Fruit fly (Drosophila melanogaster) whole organism, prepupa: ENCODE data around the gene pigeon.

Experiments used
- Blimp-1 ChIP-seq: fragments of 200-800 bp; sonication (Bioruptor generic); optimal IDR thresholded peaks from 3 replicates; lab custom pipeline; 2017; ENCODE audit warnings: missing biosample characterization, missing genetic modification characterization, mild to moderate bottlenecking, moderate library complexity, missing genetic modification reagents
- CG11294 ChIP-seq: fragments of 200-800 bp; sonication (Bioruptor generic); IDR thresholded peaks from 2 replicates; pipeline ENCODE4 v1.3.6; 2022; ENCODE audit warnings: missing biosample characterization, missing genetic modification characterization
- CG11762 ChIP-seq: fragments of 200-800 bp; sonication (Bioruptor generic); optimal IDR thresholded peaks from 3 replicates; lab custom pipeline; 2016; ENCODE audit warnings: missing biosample characterization, missing genetic modification characterization; ENCODE audit not compliant: insufficient read depth
- CG11902 ChIP-seq: fragments of 200-800 bp; sonication (Bioruptor generic); optimal IDR thresholded peaks from 3 replicates; lab custom pipeline; 2016; ENCODE audit warnings: missing biosample characterization, missing genetic modification characterization
- CG15336 ChIP-seq: fragments of 200-800 bp; sonication (Bioruptor generic); IDR thresholded peaks from 2 replicates; pipeline ENCODE4 v1.3.6; 2022; ENCODE audit warnings: missing biosample characterization, missing genetic modification characterization
- CG1621 ChIP-seq: fragments of 200-800 bp; sonication (Bioruptor generic); optimal IDR thresholded peaks from 3 replicates; lab custom pipeline; 2018; ENCODE audit warnings: missing biosample characterization, mild to moderate bottlenecking, missing genetic modification characterization
- CG16779 ChIP-seq: fragments of 200-800 bp; sonication (Bioruptor generic); optimal IDR thresholded peaks from 3 replicates; lab custom pipeline; 2017; ENCODE audit warnings: missing biosample characterization, mild to moderate bottlenecking, missing genetic modification characterization
- CG31627 ChIP-seq: fragments of 200-800 bp; sonication (Bioruptor generic); optimal IDR thresholded peaks from 3 replicates; lab custom pipeline; 2016; ENCODE audit warnings: missing biosample characterization, missing genetic modification characterization
- CG32006 ChIP-seq: fragments of 200-800 bp; sonication (Bioruptor generic); optimal IDR thresholded peaks from 3 replicates; lab custom pipeline; 2017; ENCODE audit warnings: missing biosample characterization, mild to moderate bottlenecking, missing genetic modification characterization
- CG34406 ChIP-seq: fragments of 200-800 bp; sonication (Bioruptor generic); optimal IDR thresholded peaks from 3 replicates; lab custom pipeline; 2016; ENCODE audit warnings: missing biosample characterization, missing genetic modification characterization
- CG3919 ChIP-seq: fragments of 200-800 bp; sonication (Bioruptor generic); optimal IDR thresholded peaks from 3 replicates; lab custom pipeline; 2016; ENCODE audit warnings: missing biosample characterization, missing genetic modification characterization
- CG4318 ChIP-seq: fragments of 200-800 bp; sonication (Bioruptor generic); optimal IDR thresholded peaks from 3 replicates; lab custom pipeline; 2017; ENCODE audit warnings: missing biosample characterization, mild to moderate bottlenecking, missing genetic modification characterization
- CG6163 ChIP-seq: fragments of 200-800 bp; sonication (Bioruptor generic); IDR thresholded peaks from 3 replicates; pipeline ENCODE4 v1.3.6; 2022; ENCODE audit warnings: missing biosample characterization, missing genetic modification characterization
- CG6276 ChIP-seq: fragments of 200-800 bp; sonication (Bioruptor generic); optimal IDR thresholded peaks from 2 replicates; lab custom pipeline; 2017; ENCODE audit warnings: missing biosample characterization, mild to moderate bottlenecking, missing genetic modification characterization
- CG6792 ChIP-seq: fragments of 200-800 bp; sonication (Bioruptor generic); optimal IDR thresholded peaks from 3 replicates; lab custom pipeline; 2016; ENCODE audit warnings: missing biosample characterization, missing genetic modification characterization
- CG6808 ChIP-seq: fragments of 200-800 bp; sonication (Bioruptor generic); optimal IDR thresholded peaks from 3 replicates; lab custom pipeline; 2017; ENCODE audit warnings: missing biosample characterization, missing genetic modification characterization, mild to moderate bottlenecking, moderate library complexity, missing genetic modification reagents
- CG6854 ChIP-seq: fragments of 200-800 bp; sonication (Bioruptor generic); optimal IDR thresholded peaks from 2 replicates; lab custom pipeline; 2017; ENCODE audit warnings: missing biosample characterization, mild to moderate bottlenecking, missing genetic modification characterization
- CG7368 ChIP-seq: fragments of 200-800 bp; sonication (Bioruptor generic); optimal IDR thresholded peaks from 3 replicates; lab custom pipeline; 2016; ENCODE audit warnings: missing biosample characterization, missing genetic modification characterization
- CG8119 ChIP-seq: fragments of 200-800 bp; sonication (Bioruptor generic); IDR thresholded peaks from 3 replicates; pipeline ENCODE4 v1.3.6; 2022; ENCODE audit warnings: missing biosample characterization, missing genetic modification characterization
- CG8319 ChIP-seq: fragments of 200-800 bp; sonication (Bioruptor generic); optimal IDR thresholded peaks from 3 replicates; lab custom pipeline; 2016; ENCODE audit warnings: missing biosample characterization, missing genetic modification characterization
- CG8632 ChIP-seq: fragments of 200-800 bp; sonication (Bioruptor generic); optimal IDR thresholded peaks from 3 replicates; lab custom pipeline; 2016; ENCODE audit warnings: missing biosample characterization, missing genetic modification characterization
- CG9139 ChIP-seq: fragments of 200-800 bp; sonication (Bioruptor generic); optimal IDR thresholded peaks from 3 replicates; lab custom pipeline; 2017; ENCODE audit warnings: missing biosample characterization, mild to moderate bottlenecking, missing genetic modification characterization
- Eip75B ChIP-seq: fragments of 200-800 bp; sonication (Bioruptor generic); optimal IDR thresholded peaks from 3 replicates; lab custom pipeline; 2016; ENCODE audit warnings: missing biosample characterization, missing genetic modification characterization
- Eip78C ChIP-seq: fragments of 200-800 bp; sonication (Bioruptor generic); peaks from one replicate; lab custom pipeline; 2016; ENCODE audit warnings: missing biosample characterization, missing genetic modification characterization
- Eip93F ChIP-seq: fragments of 200-800 bp; sonication (Bioruptor generic); optimal IDR thresholded peaks from 2 replicates; lab custom pipeline; 2016; ENCODE audit warnings: missing biosample characterization, mild to moderate bottlenecking, missing genetic modification characterization
- Ets96B ChIP-seq: fragments of 200-800 bp; optimal IDR thresholded peaks from 2 replicates; lab custom pipeline; 2019; ENCODE audit warnings: missing biosample characterization, mild to moderate bottlenecking, missing genetic modification characterization, moderate library complexity
- Gug ChIP-seq: fragments of 200-800 bp; sonication (Bioruptor generic); IDR thresholded peaks from 2 replicates; pipeline ENCODE4 v1.3.6; 2022; ENCODE audit warnings: missing biosample characterization, missing genetic modification characterization
- Hr38 ChIP-seq: sonication (Bioruptor generic); optimal IDR thresholded peaks from 2 replicates; lab custom pipeline; 2016; ENCODE audit warnings: missing biosample characterization, missing genetic modification characterization
- Lpt ChIP-seq: fragments of 200-800 bp; sonication (Bioruptor generic); optimal IDR thresholded peaks from 3 replicates; lab custom pipeline; 2016; ENCODE audit warnings: missing biosample characterization, missing genetic modification characterization
- Met ChIP-seq: fragments of 200-800 bp; sonication (Bioruptor generic); optimal IDR thresholded peaks from 3 replicates; lab custom pipeline; 2016; ENCODE audit warnings: missing biosample characterization, missing genetic modification characterization
- OdsH ChIP-seq: fragments of 200-800 bp; sonication (Bioruptor generic); optimal IDR thresholded peaks from 3 replicates; lab custom pipeline; 2016; ENCODE audit warnings: missing biosample characterization, missing genetic modification characterization
- Smox ChIP-seq: fragments of 200-800 bp; sonication (Bioruptor generic); optimal IDR thresholded peaks from 3 replicates; lab custom pipeline; 2016; ENCODE audit warnings: missing biosample characterization, missing genetic modification characterization
- Sox102F ChIP-seq: fragments of 200-800 bp; sonication (Bioruptor generic); optimal IDR thresholded peaks from 2 replicates; lab custom pipeline; 2016; ENCODE audit warnings: missing biosample characterization, mild to moderate bottlenecking, missing genetic modification characterization
- Sox14 ChIP-seq: fragments of 200-800 bp; sonication (Bioruptor generic); optimal IDR thresholded peaks from 3 replicates; lab custom pipeline; 2016; ENCODE audit warnings: missing biosample characterization, missing genetic modification characterization
- Sox15 ChIP-seq: fragments of 200-800 bp; sonication (Bioruptor generic); optimal IDR thresholded peaks from 3 replicates; lab custom pipeline; 2016; ENCODE audit warnings: missing biosample characterization, missing genetic modification characterization
- achi ChIP-seq: fragments of 200-800 bp; sonication (Bioruptor generic); optimal IDR thresholded peaks from 3 replicates; lab custom pipeline; 2016; ENCODE audit warnings: missing biosample characterization, missing genetic modification characterization
- acj6 ChIP-seq: fragments of 200-800 bp; sonication (Bioruptor generic); optimal IDR thresholded peaks from 3 replicates; lab custom pipeline; 2016; ENCODE audit warnings: missing biosample characterization, missing genetic modification characterization
- cyc ChIP-seq: fragments of 200-800 bp; sonication (Bioruptor generic); optimal IDR thresholded peaks from 3 replicates; lab custom pipeline; 2016; ENCODE audit warnings: missing biosample characterization, missing genetic modification characterization
- dsx ChIP-seq: fragments of 200-800 bp; optimal IDR thresholded peaks from 3 replicates; lab custom pipeline; 2019; ENCODE audit warnings: missing biosample characterization, mild to moderate bottlenecking, missing genetic modification characterization, moderate library complexity; ENCODE audit not compliant: poor library complexity, severe bottlenecking
- eg ChIP-seq: fragments of 200-800 bp; sonication (Bioruptor generic); IDR thresholded peaks from 3 replicates; pipeline ENCODE4 v1.3.6; 2022; ENCODE audit warnings: missing biosample characterization, missing genetic modification characterization
- fd59A ChIP-seq: fragments of 200-800 bp; sonication (Bioruptor generic); optimal IDR thresholded peaks from 2 replicates; lab custom pipeline; 2017; ENCODE audit warnings: missing biosample characterization, mild to moderate bottlenecking, missing genetic modification characterization, missing genetic modification reagents
- fd85E ChIP-seq: fragments of 200-800 bp; sonication (Bioruptor generic); optimal IDR thresholded peaks from 3 replicates; lab custom pipeline; 2016; ENCODE audit warnings: missing biosample characterization, missing genetic modification characterization
- fkh ChIP-seq: fragments of 200-800 bp; sonication (Bioruptor generic); optimal IDR thresholded peaks from 3 replicates; lab custom pipeline; 2017; ENCODE audit warnings: missing biosample characterization, mild to moderate bottlenecking, missing genetic modification characterization, moderate library complexity
- lz ChIP-seq: fragments of 200-800 bp; sonication (Bioruptor generic); optimal IDR thresholded peaks from 3 replicates; lab custom pipeline; 2016; ENCODE audit warnings: missing biosample characterization, missing genetic modification characterization
- net ChIP-seq: fragments of 200-800 bp; sonication (Bioruptor generic); optimal IDR thresholded peaks from 3 replicates; lab custom pipeline; 2016; ENCODE audit warnings: missing biosample characterization, missing genetic modification characterization
- pdm3 ChIP-seq: fragments of 200-800 bp; sonication (Bioruptor generic); optimal IDR thresholded peaks from 3 replicates; lab custom pipeline; 2016; ENCODE audit warnings: missing biosample characterization, missing genetic modification characterization
- salr ChIP-seq, 2 experiments: fragments of 200-800 bp; sonication (Bioruptor generic); optimal IDR thresholded peaks; 3 replicates each; lab custom pipeline; 2016 to 2018; ENCODE audit warnings: missing biosample characterization in 2 of 2, missing genetic modification characterization in 2 of 2, mild to moderate bottlenecking in 1 of 2
- ss ChIP-seq, 2 experiments: fragments of 200-800 bp; sonication (Bioruptor generic); optimal IDR thresholded peaks; 2 replicates in 1 of 2; 3 replicates in 1 of 2; lab custom pipeline; 2017 to 2018; ENCODE audit warnings: mild to moderate bottlenecking in 2 of 2, missing biosample characterization in 2 of 2, missing genetic modification characterization in 2 of 2, moderate library complexity in 1 of 2
- svp ChIP-seq: fragments of 200-800 bp; sonication (Bioruptor generic); peaks from one replicate; lab custom pipeline; 2016; ENCODE audit warnings: missing biosample characterization, missing genetic modification characterization
- topi ChIP-seq: fragments of 200-800 bp; sonication (Bioruptor generic); optimal IDR thresholded peaks from 3 replicates; lab custom pipeline; 2016; ENCODE audit warnings: missing biosample characterization, missing genetic modification characterization
- vri ChIP-seq: fragments of 200-800 bp; sonication (Bioruptor generic); optimal IDR thresholded peaks from 3 replicates; lab custom pipeline; 2016; ENCODE audit warnings: missing biosample characterization, mild to moderate bottlenecking, missing genetic modification characterization

Gene pigeon

dm6 chr2L:19141435-19142126, 44.3 kb upstream of the pigeon start:
- peak; percentile 94 for TF ChIP-seq topi (GFP tag; lab: Kevin White, UChicago)
- peak; percentile 79 for TF ChIP-seq CG15336 (GFP tag; lab: Robert Waterston, UW)
- peak; percentile 54 for TF ChIP-seq CG6854 (GFP tag; lab: Kevin White, UChicago)
- peak; percentile 91 for TF ChIP-seq cyc (GFP tag; lab: Kevin White, UChicago)
- TF ChIP-seq Hr38 (GFP tag; lab: Kevin White, UChicago) = no peak
- peak; percentile 92 for TF ChIP-seq lz
- peak; percentile 84 for TF ChIP-seq vri
- peak; percentile 63 for TF ChIP-seq CG1621 (tag; lab: Kevin White, UChicago)
- peak; percentile 91 for TF ChIP-seq Smox (GFP tag; lab: Kevin White, UChicago)
- TF ChIP-seq Sox14 (GFP tag; lab: Kevin White, UChicago) = peak; percentile 93
- peak; percentile 86 for TF ChIP-seq pdm3 (GFP tag; lab: Kevin White, UChicago)
- TF ChIP-seq Sox102F (GFP tag; lab: Kevin White, UChicago) = peak; percentile 92
- TF ChIP-seq Ets96B (tag; lab: Kevin White, UChicago) = peak; percentile 57
- peak; percentile 89 for TF ChIP-seq acj6 (GFP tag; lab: Kevin White, UChicago)
- peak; percentile 85 for TF ChIP-seq Lpt (GFP tag; lab: Kevin White, UChicago)
- TF ChIP-seq salr (GFP tag; optimal IDR thresholded peaks at IDR 0.05; lab: Kevin White, UChicago) = peak; percentile 23 to 93
- TF ChIP-seq Blimp-1 = peak; percentile 78
- peak; percentile 82 for TF ChIP-seq CG6792 (GFP tag; lab: Kevin White, UChicago)
- TF ChIP-seq Eip93F (GFP tag; lab: Kevin White, UChicago) = peak; percentile 78
- peak; percentile 55 for TF ChIP-seq CG7368
- peak; percentile 97 for TF ChIP-seq Eip78C
- TF ChIP-seq CG11902 = peak; percentile 55
- peak; percentile 36 for TF ChIP-seq dsx
- peak; percentile 73 for TF ChIP-seq Sox15 (GFP tag; lab: Kevin White, UChicago)
- TF ChIP-seq achi (GFP tag; lab: Kevin White, UChicago) = peak; percentile 87
- TF ChIP-seq OdsH (GFP tag; lab: Kevin White, UChicago) = peak; percentile 87
- TF ChIP-seq CG11294 = peak; percentile 39; the same call in 1 of the 2 replicates
- peak; percentile 63 for TF ChIP-seq CG16779
- peak; percentile 32 for TF ChIP-seq fd85E
- peak; percentile 90 for TF ChIP-seq CG4318 (GFP tag; lab: Kevin White, UChicago)
- peak; percentile 81 for TF ChIP-seq CG8632 (GFP tag; lab: Kevin White, UChicago)
- TF ChIP-seq CG32006 = peak; percentile 95
- peak; percentile 91 for TF ChIP-seq CG6276 (GFP tag; lab: Kevin White, UChicago)
- peak; percentile 74 for TF ChIP-seq Gug (GFP tag; lab: Robert Waterston, UW)
- TF ChIP-seq net = peak; percentile 88
- peak; percentile 67 for TF ChIP-seq CG8319 (GFP tag; lab: Kevin White, UChicago)
- peak; percentile 93 for TF ChIP-seq Met (GFP tag; lab: Kevin White, UChicago)
- TF ChIP-seq CG31627 (GFP tag; lab: Kevin White, UChicago) = peak; percentile 92
- peak; percentile 87 for TF ChIP-seq CG3919 (GFP tag; lab: Kevin White, UChicago)
- TF ChIP-seq Eip75B = peak; percentile 80
- peak; percentile 73 for TF ChIP-seq CG11762
- peak; percentile 73 for TF ChIP-seq fd59A (GFP tag; lab: Kevin White, UChicago)
- TF ChIP-seq CG6163 (GFP tag; lab: Robert Waterston, UW) = peak; percentile 59
- peak; percentile 96 for TF ChIP-seq svp
- TF ChIP-seq CG9139 (GFP tag; lab: Kevin White, UChicago) = no peak
- peak; percentile 78 for TF ChIP-seq eg (GFP tag; lab: Robert Waterston, UW)
- peak; percentile 87 for TF ChIP-seq CG8119 (GFP tag; lab: Robert Waterston, UW)
- no peak for TF ChIP-seq fkh
- TF ChIP-seq CG6808 (GFP tag; lab: Kevin White, UChicago) = peak; percentile 77
- TF ChIP-seq ss (GFP tag; optimal IDR thresholded peaks at IDR 0.05; lab: Kevin White, UChicago) = peak; percentile 17 to 54
- TF ChIP-seq CG34406 (GFP tag; lab: Kevin White, UChicago) = peak; percentile 86
